Fruit fly (Drosophila melanogaster) whole organism, adult: ENCODE measurements around the gene CG33552.
A peak's percentile ranks its signal among the peaks of the same experiment; 100 is the strongest.

Source experiments
- CG12768 ChIP-seq: fragments of 200-800 bp; sonication (Bioruptor generic); optimal IDR thresholded peaks from 2 replicates; lab custom pipeline; 2017; ENCODE audit warnings: missing biosample characterization, missing genetic modification characterization, mild to moderate bottlenecking, moderate library complexity, missing genetic modification reagents
- CG14711 ChIP-seq: fragments of 200-800 bp; sonication (Bioruptor generic); optimal IDR thresholded peaks from 2 replicates; lab custom pipeline; 2018; ENCODE audit warnings: missing biosample characterization, mild to moderate bottlenecking, missing genetic modification characterization, moderate library complexity
- CG33017 ChIP-seq: fragments of 200-800 bp; sonication (Bioruptor generic); optimal IDR thresholded peaks from 2 replicates; lab custom pipeline; 2018; ENCODE audit warnings: missing biosample characterization, mild to moderate bottlenecking, missing genetic modification characterization, moderate library complexity
- CG7101 ChIP-seq: fragments of 200-800 bp; sonication (Bioruptor generic); optimal IDR thresholded peaks from 2 replicates; lab custom pipeline; 2018; ENCODE audit warnings: missing biosample characterization, mild to moderate bottlenecking, missing genetic modification characterization, moderate library complexity
- Mnt ChIP-seq: fragments of 200-800 bp; sonication (Bioruptor generic); optimal IDR thresholded peaks from 2 replicates; lab custom pipeline; 2016; ENCODE audit warnings: missing biosample characterization, mild to moderate bottlenecking, missing genetic modification characterization
- cic ChIP-seq: fragments of 200-800 bp; sonication (Bioruptor generic); optimal IDR thresholded peaks from 2 replicates; lab custom pipeline; 2017; ENCODE audit warnings: missing biosample characterization, mild to moderate bottlenecking, missing genetic modification characterization, moderate library complexity
- cnc ChIP-seq, 2 experiments: fragments of >200 bp; optimal IDR thresholded peaks; 2 replicates each; lab custom pipeline; 2017
- kay ChIP-seq: fragments of 200-800 bp; sonication (Bioruptor generic); peaks from one replicate; lab custom pipeline; 2016; ENCODE audit warnings: missing biosample characterization, missing genetic modification characterization, borderline replicate concordance
- toe ChIP-seq: fragments of 200-800 bp; sonication (Bioruptor generic); optimal IDR thresholded peaks from 2 replicates; lab custom pipeline; 2016; ENCODE audit warnings: missing biosample characterization, missing genetic modification characterization

- TF ChIP-seq Mnt (GFP tag; lab: Kevin White, UChicago) (peak; percentile 86), cnc (optimal IDR thresholded peaks at IDR 0.05; lab: Kevin White, UChicago) (no peak), CG12768 (GFP tag; lab: Kevin White, UChicago) (peak; percentile 93), kay (GFP tag; lab: Kevin White, UChicago) (peak; percentile 99), toe (GFP tag; lab: Kevin White, UChicago) (peak; percentile 95), CG7101 (peak; percentile 93), CG14711 (tag; lab: Kevin White, UChicago) (peak; percentile 95), cic (GFP tag; lab: Kevin White, UChicago) (peak; percentile 75), CG33017 (tag; lab: Kevin White, UChicago) (peak; percentile 94)
Measured at dm6 chr2L:16720707-16721700, 38.7 kb downstream of the CG33552 start.
